Worm (Caenorhabditis elegans): ENCODE measurements around the gene srw-100.
"Not testable (repeated sequence)": the region's sequence is repeated elsewhere in the genome, so short reads cannot be mapped to it uniquely, and the experiment has no call there.

DNA sequence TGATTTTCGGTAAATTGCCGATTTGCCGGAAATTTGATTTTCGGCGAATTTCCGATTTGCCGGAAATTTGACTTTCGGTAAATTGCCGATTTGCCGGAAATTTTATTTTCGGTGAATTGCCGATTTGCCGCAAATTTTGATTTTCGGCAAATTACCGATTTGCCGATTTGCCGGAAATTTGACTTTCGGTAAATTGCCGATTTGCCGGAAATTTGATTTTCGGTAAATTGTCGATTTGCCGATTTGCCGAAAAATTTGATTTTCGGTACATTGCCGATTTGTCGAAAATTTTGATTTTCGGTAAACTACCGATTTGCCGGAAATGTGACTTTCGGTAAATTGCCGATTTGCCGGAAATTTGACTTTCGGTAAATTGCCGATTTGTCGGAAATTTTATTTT is 2.8 kb downstream of the srw-100 start:
- TF ChIP-seq ceh-44 (GFP tag; IDR thresholded peaks at IDR 0.05) = 0 out of 2 replicates have a peak, but pooled peaks have one; percentile 31
- not testable (repeated sequence) for TF ChIP-seq unc-62 (GFP tag; optimal IDR thresholded peaks at IDR 0.05 in 1 of 2); unc-62 (tag; optimal IDR thresholded peaks at IDR 0.05)
